Fruit fly (Drosophila melanogaster): ENCODE data around the gene Rbf.

Gene Rbf

DNA sequence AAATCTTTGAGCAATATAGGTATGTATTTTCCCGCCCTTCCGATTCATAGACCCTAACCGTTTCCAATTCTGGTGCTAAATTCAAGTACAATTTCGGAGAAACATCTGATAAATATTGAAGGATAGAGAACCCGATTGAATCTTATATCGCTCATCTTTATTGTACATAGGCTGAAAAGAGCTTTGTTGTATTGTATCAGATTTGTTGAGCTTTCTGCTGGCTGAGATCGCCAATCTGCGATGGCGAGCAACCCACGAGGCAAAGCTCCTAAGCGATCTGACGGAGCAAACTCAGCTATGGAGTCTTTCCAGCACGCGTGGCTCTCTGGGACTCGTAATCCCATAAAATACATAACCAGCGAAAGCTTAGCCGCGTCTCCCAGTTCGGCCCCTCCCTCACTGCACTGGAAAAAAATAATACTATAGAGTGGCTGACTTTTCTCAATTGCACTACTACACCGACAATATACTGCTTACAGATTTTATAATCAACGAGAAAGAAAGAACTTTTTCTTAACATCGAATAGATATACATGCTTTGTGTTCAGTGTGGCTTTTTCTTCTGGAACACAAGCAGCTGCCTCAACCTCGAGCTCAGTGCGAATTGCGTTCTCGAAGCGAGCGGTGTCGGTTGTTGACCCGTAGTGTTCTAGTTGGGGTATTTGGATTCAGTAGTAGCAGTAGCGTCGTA is 45.5 kb downstream of the Rbf start (continued):
- TF ChIP-seq Eip78C (GFP tag) (peak; percentile 97), Sox15 (GFP tag; optimal IDR thresholded peaks at IDR 0.05) (peak; percentile 65), Smox (GFP tag; optimal IDR thresholded peaks at IDR 0.05) (peak; percentile 77), Ets96B (tag; optimal IDR thresholded peaks at IDR 0.05) (peak; percentile 83), fd85E (GFP tag; optimal IDR thresholded peaks at IDR 0.05) (peak; percentile 69), CG11294 (GFP tag; IDR thresholded peaks at IDR 0.05) (peak; percentile 82), CG3919 (GFP tag; optimal IDR thresholded peaks at IDR 0.05) (peak; percentile 88), vri (GFP tag; optimal IDR thresholded peaks at IDR 0.05) (peak; percentile 96), Hr4 (GFP tag; optimal IDR thresholded peaks at IDR 0.05) (peak; percentile 91), CG15336 (GFP tag; IDR thresholded peaks at IDR 0.05) (peak; percentile 91), Hr38 (GFP tag; optimal IDR thresholded peaks at IDR 0.05) (peak; percentile 60), CG6854 (GFP tag; optimal IDR thresholded peaks at IDR 0.05) (no peak), Met (GFP tag; optimal IDR thresholded peaks at IDR 0.05) (peak; percentile 88), Gug (GFP tag; IDR thresholded peaks at IDR 0.05) (peak; percentile 90), Ets21C (GFP tag; optimal IDR thresholded peaks at IDR 0.05) (peak; percentile 67)

DNA sequence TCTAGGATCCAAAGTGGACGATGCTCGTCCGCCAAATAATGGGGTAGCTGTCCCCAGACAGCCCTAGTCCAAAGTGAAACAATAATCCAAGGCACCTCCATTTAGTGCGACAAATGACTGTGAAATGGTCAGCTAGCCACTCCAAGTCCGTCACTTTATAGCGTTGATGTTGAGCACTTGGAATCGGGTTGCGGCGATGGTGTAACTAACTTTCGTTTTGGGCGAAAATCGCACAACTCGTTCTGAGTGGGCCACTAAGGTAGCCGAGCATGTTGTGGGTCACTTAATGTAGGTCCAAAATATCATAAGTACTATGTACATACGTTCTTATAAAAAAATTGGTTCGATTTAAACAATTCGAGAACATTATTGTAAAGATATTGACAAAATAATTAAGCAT is 47.7 kb downstream of the Rbf start, which contains the start of gene CG13361:
Gene CG13361 (minus strand): TSS at position 101 of the 400 bp plus-strand sequence.
- TF ChIP-seq cyc (GFP tag; optimal IDR thresholded peaks at IDR 0.05) (no peak), Hr38 (GFP tag; optimal IDR thresholded peaks at IDR 0.05) (no peak), Eip93F (GFP tag; optimal IDR thresholded peaks at IDR 0.05) (no peak), CG4318 (GFP tag; optimal IDR thresholded peaks at IDR 0.05) (no peak), lz (GFP tag; optimal IDR thresholded peaks at IDR 0.05) (no peak), dac (GFP tag; optimal IDR thresholded peaks at IDR 0.05) (no peak)

DNA sequence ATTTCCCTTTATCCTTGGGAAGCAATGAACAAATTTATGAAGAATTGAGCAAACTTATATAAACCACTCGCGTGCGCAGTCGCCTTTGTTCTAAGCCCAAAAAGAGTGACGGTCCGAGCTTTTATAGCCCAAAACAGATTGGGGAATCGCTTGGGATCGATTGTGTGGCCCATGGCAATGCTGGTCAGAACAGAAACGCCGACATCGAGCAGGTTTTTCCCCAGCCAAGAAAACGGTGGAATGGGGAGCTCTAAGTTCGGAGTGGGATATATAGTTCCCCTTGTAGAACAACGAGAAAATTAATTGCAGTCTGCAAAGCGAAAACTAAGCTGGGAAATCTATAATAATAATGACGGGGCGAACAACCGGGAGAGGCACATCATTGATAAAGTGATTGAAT is 50.1 kb downstream of the Rbf start, which contains the start of gene CG13362:
Gene CG13362 (minus strand): TSS at position 101 of the 400 bp plus-strand sequence.
- TF ChIP-seq CG6808 (GFP tag; optimal IDR thresholded peaks at IDR 0.05), result no peak
- TF ChIP-seq lz (GFP tag; optimal IDR thresholded peaks at IDR 0.05), result no peak
- TF ChIP-seq svp (GFP tag), result no peak
- no peak for TF ChIP-seq CG4318 (GFP tag; optimal IDR thresholded peaks at IDR 0.05)
- TF ChIP-seq CG34406 (GFP tag; optimal IDR thresholded peaks at IDR 0.05), result no peak
- no peak for TF ChIP-seq ss (GFP tag; optimal IDR thresholded peaks at IDR 0.05)
- TF ChIP-seq Ets21C (GFP tag; optimal IDR thresholded peaks at IDR 0.05), result no peak
- TF ChIP-seq Smox (GFP tag; optimal IDR thresholded peaks at IDR 0.05), result no peak
- no peak for TF ChIP-seq CG15336 (GFP tag; IDR thresholded peaks at IDR 0.05)

dm6 chrX:750047-750446 is 51.2 kb downstream of the Rbf start, which contains the start of gene CG5254:
CG5254 (plus strand) TSS chrX:750347.
- TF ChIP-seq Eip75B (GFP tag; optimal IDR thresholded peaks at IDR 0.05) (no peak), Sox15 (GFP tag; optimal IDR thresholded peaks at IDR 0.05) (no peak), Hr38 (GFP tag; optimal IDR thresholded peaks at IDR 0.05) (no peak), Hr4 (GFP tag; optimal IDR thresholded peaks at IDR 0.05) (no peak), Eip93F (GFP tag; optimal IDR thresholded peaks at IDR 0.05) (no peak), eg (GFP tag; IDR thresholded peaks at IDR 0.05) (no peak), Hr39 (GFP tag; optimal IDR thresholded peaks at IDR 0.05) (no peak), CG3919 (GFP tag; optimal IDR thresholded peaks at IDR 0.05) (no peak), Ets21C (GFP tag; optimal IDR thresholded peaks at IDR 0.05) (no peak), CG10631 (GFP tag; optimal IDR thresholded peaks at IDR 0.05) (no peak), Gug (GFP tag; IDR thresholded peaks at IDR 0.05) (no peak), CG16779 (tag; optimal IDR thresholded peaks at IDR 0.05) (no peak)
